Fruit fly (Drosophila melanogaster) whole organism, adult: ENCODE measurements around the gene CG32816.

Experiments
- CG11617 ChIP-seq: fragments of 200-800 bp; sonication (Bioruptor generic); optimal IDR thresholded peaks from 2 replicates; lab custom pipeline; 2017; ENCODE audit warnings: mild to moderate bottlenecking, missing biosample characterization, missing genetic modification reagents, missing genetic modification characterization
- CG12768 ChIP-seq: fragments of 200-800 bp; sonication (Bioruptor generic); optimal IDR thresholded peaks from 2 replicates; lab custom pipeline; 2017; ENCODE audit warnings: missing biosample characterization, missing genetic modification characterization, mild to moderate bottlenecking, moderate library complexity, missing genetic modification reagents
- CG14711 ChIP-seq: fragments of 200-800 bp; sonication (Bioruptor generic); optimal IDR thresholded peaks from 2 replicates; lab custom pipeline; 2018; ENCODE audit warnings: missing biosample characterization, mild to moderate bottlenecking, missing genetic modification characterization, moderate library complexity
- CG1620 ChIP-seq: fragments of 200-800 bp; sonication (Bioruptor generic); optimal IDR thresholded peaks from 2 replicates; lab custom pipeline; 2016; ENCODE audit warnings: missing biosample characterization, missing genetic modification characterization
- CG33017 ChIP-seq: fragments of 200-800 bp; sonication (Bioruptor generic); optimal IDR thresholded peaks from 2 replicates; lab custom pipeline; 2018; ENCODE audit warnings: missing biosample characterization, mild to moderate bottlenecking, missing genetic modification characterization, moderate library complexity
- CG5204 ChIP-seq: fragments of 200-800 bp; sonication (Bioruptor generic); optimal IDR thresholded peaks from 2 replicates; lab custom pipeline; 2016; ENCODE audit warnings: missing biosample characterization, missing genetic modification characterization
- CG7045 ChIP-seq: fragments of 200-800 bp; sonication (Bioruptor generic); optimal IDR thresholded peaks from 2 replicates; lab custom pipeline; 2017; ENCODE audit warnings: missing biosample characterization, mild to moderate bottlenecking, missing genetic modification characterization
- CG7101 ChIP-seq: fragments of 200-800 bp; sonication (Bioruptor generic); optimal IDR thresholded peaks from 2 replicates; lab custom pipeline; 2018; ENCODE audit warnings: missing biosample characterization, mild to moderate bottlenecking, missing genetic modification characterization, moderate library complexity
- Clk ChIP-seq: fragments of 200-800 bp; sonication (Bioruptor generic); optimal IDR thresholded peaks from 2 replicates; lab custom pipeline; 2017; ENCODE audit warnings: missing biosample characterization, missing genetic modification characterization
- Crg-1 ChIP-seq: fragments of 200-800 bp; sonication (Bioruptor generic); optimal IDR thresholded peaks from 2 replicates; lab custom pipeline; 2016; ENCODE audit warnings: missing biosample characterization, missing genetic modification characterization
- Hr96 ChIP-seq: fragments of 200-800 bp; sonication (Bioruptor generic); optimal IDR thresholded peaks from 2 replicates; lab custom pipeline; 2016; ENCODE audit warnings: missing biosample characterization, missing genetic modification characterization
- Mnt ChIP-seq: fragments of 200-800 bp; sonication (Bioruptor generic); optimal IDR thresholded peaks from 2 replicates; lab custom pipeline; 2016; ENCODE audit warnings: missing biosample characterization, mild to moderate bottlenecking, missing genetic modification characterization
- bab1 ChIP-seq: fragments of 200-800 bp; sonication (Bioruptor generic); optimal IDR thresholded peaks from 3 replicates; lab custom pipeline; 2019; ENCODE audit warnings: missing biosample characterization, mild to moderate bottlenecking, missing genetic modification characterization, moderate library complexity
- cic ChIP-seq: fragments of 200-800 bp; sonication (Bioruptor generic); optimal IDR thresholded peaks from 2 replicates; lab custom pipeline; 2017; ENCODE audit warnings: missing biosample characterization, mild to moderate bottlenecking, missing genetic modification characterization, moderate library complexity
- cnc ChIP-seq, 2 experiments: fragments of >200 bp; optimal IDR thresholded peaks; 2 replicates each; lab custom pipeline; 2017
- kay ChIP-seq: fragments of 200-800 bp; sonication (Bioruptor generic); peaks from one replicate; lab custom pipeline; 2016; ENCODE audit warnings: missing biosample characterization, missing genetic modification characterization, borderline replicate concordance
- ovo ChIP-seq: fragments of 200-800 bp; sonication (Bioruptor generic); optimal IDR thresholded peaks from 2 replicates; lab custom pipeline; 2016; ENCODE audit warnings: missing biosample characterization, missing genetic modification characterization
- pad ChIP-seq: fragments of 200-800 bp; sonication (Bioruptor generic); optimal IDR thresholded peaks from 3 replicates; lab custom pipeline; 2017; ENCODE audit warnings: missing biosample characterization, missing genetic modification characterization, mild to moderate bottlenecking, moderate library complexity, missing genetic modification reagents
- tj ChIP-seq: fragments of 200-800 bp; sonication (Bioruptor generic); optimal IDR thresholded peaks from 3 replicates; lab custom pipeline; 2017; ENCODE audit warnings: missing biosample characterization, mild to moderate bottlenecking, missing genetic modification characterization, moderate library complexity
- toe ChIP-seq: fragments of 200-800 bp; sonication (Bioruptor generic); optimal IDR thresholded peaks from 2 replicates; lab custom pipeline; 2016; ENCODE audit warnings: missing biosample characterization, missing genetic modification characterization

Gene CG32816

DNA sequence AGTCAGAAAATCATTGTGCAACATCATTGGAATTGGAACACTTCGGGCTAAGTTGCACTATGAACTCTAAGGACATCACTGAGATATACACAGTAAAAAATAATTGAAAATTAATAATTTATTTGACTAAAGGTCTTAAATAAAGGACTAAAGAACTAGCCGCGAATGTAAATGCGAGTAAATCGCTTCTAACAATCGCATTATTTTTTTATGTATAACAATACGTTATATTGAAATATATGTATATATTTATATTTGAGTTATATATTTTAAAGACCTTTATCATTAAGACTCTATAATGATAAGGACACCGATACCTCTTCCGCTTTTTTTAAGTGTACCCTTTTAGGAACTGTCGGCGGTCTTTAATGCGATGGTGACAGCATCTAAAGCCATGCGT, 56.2 kb downstream of the CG32816 start:
- TF ChIP-seq CG11617 (no peak), Crg-1 (no peak), Mnt (GFP tag; lab: Kevin White, UChicago) (no peak), cnc (optimal IDR thresholded peaks at IDR 0.05; lab: Kevin White, UChicago) (no peak), bab1 (no peak), cic (GFP tag; lab: Kevin White, UChicago) (no peak), toe (GFP tag; lab: Kevin White, UChicago) (no peak), CG33017 (no peak), CG5204 (GFP tag; lab: Kevin White, UChicago) (no peak), CG14711 (no peak), CG7101 (no peak), CG7045 (no peak), pad (no peak), Hr96 (GFP tag; lab: Kevin White, UChicago) (no peak)

DNA sequence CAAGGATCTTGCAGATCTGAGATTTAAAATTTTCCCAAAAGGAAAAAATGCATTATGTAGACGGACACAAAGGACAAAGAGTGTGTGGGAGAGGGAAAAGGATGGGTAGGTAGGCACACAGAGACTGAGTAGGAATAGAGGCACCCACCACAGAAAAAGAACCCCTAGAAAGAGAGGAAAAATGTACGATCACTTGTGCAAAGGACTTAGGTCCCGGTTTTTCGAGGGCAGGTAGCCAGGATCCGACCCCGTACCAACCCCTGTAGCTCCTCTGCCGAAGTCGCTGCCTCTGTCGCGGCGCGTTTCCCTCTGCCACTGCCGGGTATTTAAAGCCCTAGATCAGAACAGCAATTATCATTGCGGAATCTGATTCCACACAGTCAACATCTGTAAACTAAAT, 61.2 kb downstream of the CG32816 start:
- TF ChIP-seq cic (GFP tag; lab: Kevin White, UChicago): no peak
- no peak for TF ChIP-seq tj (GFP tag; lab: Kevin White, UChicago)
- TF ChIP-seq kay (GFP tag; lab: Kevin White, UChicago): no peak
- no peak for TF ChIP-seq Clk
- TF ChIP-seq CG7101: no peak
- no peak for TF ChIP-seq cnc (optimal IDR thresholded peaks at IDR 0.05; lab: Kevin White, UChicago)

DNA sequence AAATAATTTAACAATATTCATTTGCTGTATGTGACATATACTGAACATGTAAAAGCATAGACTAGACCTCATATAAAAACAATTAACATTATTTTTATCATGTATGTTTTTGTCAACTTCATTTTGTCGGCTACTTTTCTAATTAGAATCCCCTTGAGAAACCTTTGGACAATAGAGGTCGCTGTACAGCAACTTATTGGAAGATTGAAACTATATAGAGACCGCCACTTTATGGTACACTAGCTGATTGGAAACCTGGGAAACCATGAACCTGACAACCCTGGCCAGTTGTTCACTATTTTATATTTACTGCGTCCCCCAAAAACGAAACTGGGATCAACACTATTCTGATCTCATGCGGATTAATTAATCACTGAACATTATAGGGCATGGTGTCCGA, 63.1 kb downstream of the CG32816 start:
- TF ChIP-seq kay (GFP tag; lab: Kevin White, UChicago) (no peak), Crg-1 (no peak), CG1620 (GFP tag; lab: Kevin White, UChicago) (no peak), cic (GFP tag; lab: Kevin White, UChicago) (no peak), toe (GFP tag; lab: Kevin White, UChicago) (no peak), Clk (no peak), Hr96 (GFP tag; lab: Kevin White, UChicago) (no peak), CG11617 (no peak), ovo (GFP tag; lab: Kevin White, UChicago) (no peak), pad (no peak)

DNA sequence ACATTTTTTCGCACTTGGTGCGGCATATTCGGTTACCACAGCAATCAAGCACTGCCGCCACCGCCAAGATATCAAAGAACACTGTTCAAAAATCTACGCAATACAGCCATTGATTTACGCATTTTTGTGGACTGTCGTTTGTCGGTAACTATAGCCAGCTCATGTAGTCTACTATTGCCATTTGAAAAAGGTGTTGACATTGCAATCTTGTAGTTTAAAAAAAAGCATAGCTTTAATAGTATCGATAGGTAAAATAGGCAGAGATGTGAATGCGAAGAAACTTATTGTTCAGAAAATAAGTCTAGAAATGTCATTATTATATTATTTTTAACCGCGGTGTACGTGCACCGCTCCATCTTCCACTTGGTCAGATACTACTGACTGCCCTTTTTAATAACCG, 64.2 kb downstream of the CG32816 start:
- TF ChIP-seq Crg-1 (no peak), CG12768 (no peak), Hr96 (GFP tag; lab: Kevin White, UChicago) (no peak), CG1620 (GFP tag; lab: Kevin White, UChicago) (no peak), CG7101 (no peak), pad (no peak), toe (GFP tag; lab: Kevin White, UChicago) (no peak), bab1 (no peak), tj (GFP tag; lab: Kevin White, UChicago) (no peak), CG5204 (GFP tag; lab: Kevin White, UChicago) (no peak), cnc (optimal IDR thresholded peaks at IDR 0.05; lab: Kevin White, UChicago) (no peak), cic (GFP tag; lab: Kevin White, UChicago) (no peak), Clk (no peak)

DNA sequence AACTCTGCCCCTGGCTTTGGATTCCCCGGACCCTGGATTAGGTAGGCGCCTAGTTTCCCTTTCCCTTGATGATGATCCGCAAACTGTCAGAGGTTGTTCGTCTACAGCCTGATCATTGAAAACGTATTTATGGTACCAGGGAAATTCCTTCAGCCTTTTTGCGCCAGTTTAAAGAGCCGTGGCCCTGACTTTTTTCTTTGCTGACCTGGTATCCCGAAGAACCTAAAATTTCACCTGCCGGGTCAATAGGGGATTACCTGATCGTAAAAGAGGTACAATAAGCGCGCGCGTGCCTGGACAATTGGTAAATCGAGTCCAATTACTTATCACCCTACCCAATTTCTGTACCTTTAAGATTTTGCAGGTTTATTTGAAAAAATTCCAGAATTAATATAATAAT, 70.8 kb downstream of the CG32816 start:
- no peak for TF ChIP-seq Mnt (GFP tag; lab: Kevin White, UChicago)
- no peak for TF ChIP-seq CG12768
- no peak for TF ChIP-seq CG5204 (GFP tag; lab: Kevin White, UChicago)
- no peak for TF ChIP-seq CG1620 (GFP tag; lab: Kevin White, UChicago)
- TF ChIP-seq kay (GFP tag; lab: Kevin White, UChicago): no peak
- TF ChIP-seq CG7045: no peak
- TF ChIP-seq cnc (optimal IDR thresholded peaks at IDR 0.05; lab: Kevin White, UChicago): no peak
- TF ChIP-seq toe (GFP tag; lab: Kevin White, UChicago): no peak

DNA sequence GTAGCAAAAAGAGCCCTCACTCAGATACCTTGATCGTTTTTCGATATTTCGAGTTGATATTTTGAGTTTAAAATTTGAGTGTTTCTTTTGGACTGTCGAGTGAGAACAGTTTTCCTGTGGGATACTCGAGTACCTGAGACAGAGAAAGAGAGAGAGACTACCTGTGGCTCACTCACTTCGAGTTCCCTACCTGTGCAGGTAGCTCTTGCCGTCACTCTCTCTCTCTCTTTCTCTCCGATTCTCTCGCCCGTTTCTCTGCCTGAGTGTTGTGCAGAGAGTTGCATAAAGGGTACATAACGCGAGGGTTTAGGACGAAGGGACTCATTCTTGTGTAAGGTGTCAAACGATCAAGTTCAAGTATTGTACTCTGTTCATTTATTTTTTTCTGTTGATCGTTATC, 74.8 kb downstream of the CG32816 start, which contains the start of gene sc:
Gene sc, plus strand, starts transcription at position 315 of the 400 bp plus-strand sequence.
- TF ChIP-seq CG7045 (no peak), bab1 (no peak), Clk (no peak)

DNA sequence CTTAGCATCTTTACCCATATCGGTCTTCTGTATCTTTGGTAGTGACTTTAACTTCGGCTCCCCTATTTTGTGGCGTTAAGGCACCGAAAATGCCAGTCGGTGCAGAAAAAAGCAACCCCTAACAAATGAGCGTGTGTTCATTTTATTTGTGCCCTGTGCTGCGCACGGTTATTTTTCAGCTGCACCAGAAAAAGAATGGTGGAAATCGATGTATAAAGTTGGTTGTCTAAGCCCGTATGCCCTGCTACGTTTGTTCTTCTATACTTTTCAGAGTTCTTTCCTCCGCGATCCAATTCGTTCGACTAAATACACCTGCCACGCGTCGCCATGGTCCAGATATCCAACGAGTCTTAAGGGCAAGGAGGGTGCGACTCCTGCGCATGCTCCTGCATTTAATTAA, 77.5 kb downstream of the CG32816 start:
- TF ChIP-seq tj (GFP tag; lab: Kevin White, UChicago) (no peak), kay (GFP tag; lab: Kevin White, UChicago) (no peak), cic (GFP tag; lab: Kevin White, UChicago) (no peak)

DNA sequence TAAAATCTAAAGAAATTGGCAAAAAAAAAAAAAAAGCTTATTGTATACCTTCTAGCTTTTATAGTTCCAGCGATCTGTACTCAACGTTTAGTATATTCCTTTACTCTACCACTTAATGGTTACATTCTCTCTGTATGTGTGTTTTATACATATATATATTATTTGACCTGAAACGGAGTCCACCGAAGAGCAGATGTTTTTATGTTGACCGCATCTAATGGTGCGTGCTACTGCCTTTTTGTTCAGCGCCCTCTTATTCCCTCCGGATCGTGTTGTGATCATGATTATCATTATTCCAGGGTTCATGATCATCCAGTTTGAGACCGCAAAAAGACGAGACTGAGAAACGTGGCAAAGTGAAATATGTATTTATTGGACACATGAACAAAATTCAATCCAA, 78.3 kb downstream of the CG32816 start:
- TF ChIP-seq Mnt (GFP tag; lab: Kevin White, UChicago) (no peak), bab1 (no peak), CG33017 (no peak), toe (GFP tag; lab: Kevin White, UChicago) (no peak), ovo (GFP tag; lab: Kevin White, UChicago) (no peak), pad (no peak), CG7045 (no peak), Hr96 (GFP tag; lab: Kevin White, UChicago) (no peak), CG1620 (GFP tag; lab: Kevin White, UChicago) (no peak), kay (GFP tag; lab: Kevin White, UChicago) (no peak), CG5204 (GFP tag; lab: Kevin White, UChicago) (no peak), tj (GFP tag; lab: Kevin White, UChicago) (no peak)
